Fruit fly (Drosophila melanogaster): ENCODE data around the gene fax.

The fax gene

dm6 chr3L:16385880-16386584, 25.6 kb downstream of the fax start, which contains the start of the genes Agpat3 and RAF2 (continued):
- no peak for TF ChIP-seq CG8319 (GFP tag; optimal IDR thresholded peaks at IDR 0.05)
- TF ChIP-seq Smox (GFP tag; optimal IDR thresholded peaks at IDR 0.05) = no peak
- peak; percentile 49 for TF ChIP-seq CG11902 (GFP tag; optimal IDR thresholded peaks at IDR 0.05)
- TF ChIP-seq Sox102F (GFP tag; optimal IDR thresholded peaks at IDR 0.05) = no peak
- TF ChIP-seq Hr4 (GFP tag; optimal IDR thresholded peaks at IDR 0.05) = peak; percentile 37
- peak; percentile 42 for TF ChIP-seq Hr39 (GFP tag; optimal IDR thresholded peaks at IDR 0.05)
- TF ChIP-seq eg (GFP tag; IDR thresholded peaks at IDR 0.05) = peak; percentile 59; the same call in 1 of the 3 replicates
- TF ChIP-seq CG4318 (GFP tag; optimal IDR thresholded peaks at IDR 0.05) = peak; percentile 12
- no peak for TF ChIP-seq Blimp-1 (GFP tag; optimal IDR thresholded peaks at IDR 0.05)
- no peak for TF ChIP-seq fkh (GFP tag; optimal IDR thresholded peaks at IDR 0.05)
- TF ChIP-seq CG15336 (GFP tag; IDR thresholded peaks at IDR 0.05) = peak; percentile 23; the same call in 1 of the 2 replicates
- peak; percentile 30 for TF ChIP-seq CG34406 (GFP tag; optimal IDR thresholded peaks at IDR 0.05)
- TF ChIP-seq ss (GFP tag; optimal IDR thresholded peaks at IDR 0.05) = no peak
- TF ChIP-seq fd85E (GFP tag; optimal IDR thresholded peaks at IDR 0.05) = no peak
- no peak for TF ChIP-seq vri (GFP tag; optimal IDR thresholded peaks at IDR 0.05)
- 0 out of 3 replicates have a peak, but pooled peaks have one; percentile 40 for TF ChIP-seq CG6163 (GFP tag; IDR thresholded peaks at IDR 0.05)
- TF ChIP-seq Met (GFP tag; optimal IDR thresholded peaks at IDR 0.05) = peak; percentile 20
- TF ChIP-seq Sox15 (GFP tag; optimal IDR thresholded peaks at IDR 0.05) = peak; percentile 54
- no peak for TF ChIP-seq CG6276 (GFP tag; optimal IDR thresholded peaks at IDR 0.05)
- TF ChIP-seq Eip78C (GFP tag) = peak; percentile 44
- peak; percentile 12 for TF ChIP-seq CG6792 (GFP tag; optimal IDR thresholded peaks at IDR 0.05)
- 0 out of 3 replicates have a peak, but pooled peaks have one; percentile 29 for TF ChIP-seq CG8119 (GFP tag; IDR thresholded peaks at IDR 0.05)
- no peak for TF ChIP-seq dac (GFP tag; optimal IDR thresholded peaks at IDR 0.05)
- peak; percentile 63 for TF ChIP-seq acj6 (GFP tag; optimal IDR thresholded peaks at IDR 0.05)

- no peak for TF ChIP-seq CG6792 (GFP tag; optimal IDR thresholded peaks at IDR 0.05)
- no peak; the same call in 1 of the 2 replicates for TF ChIP-seq CG15336 (GFP tag; IDR thresholded peaks at IDR 0.05)
- TF ChIP-seq CG6276 (GFP tag; optimal IDR thresholded peaks at IDR 0.05) = peak; percentile 19
- TF ChIP-seq CG8319 (GFP tag; optimal IDR thresholded peaks at IDR 0.05) = peak; percentile 88
- TF ChIP-seq CG10631 (GFP tag; optimal IDR thresholded peaks at IDR 0.05) = no peak
- TF ChIP-seq svp (GFP tag) = peak; percentile 86
- no peak for TF ChIP-seq Ets21C (GFP tag; optimal IDR thresholded peaks at IDR 0.05)
- TF ChIP-seq CG3919 (GFP tag; optimal IDR thresholded peaks at IDR 0.05) = no peak
- TF ChIP-seq Eip93F (GFP tag; optimal IDR thresholded peaks at IDR 0.05) = no peak
- TF ChIP-seq CG16779 (tag; optimal IDR thresholded peaks at IDR 0.05) = peak; percentile 68
- no peak for TF ChIP-seq cyc (GFP tag; optimal IDR thresholded peaks at IDR 0.05)
- TF ChIP-seq Lpt (GFP tag; optimal IDR thresholded peaks at IDR 0.05) = no peak
- TF ChIP-seq CG10669 (GFP tag; optimal IDR thresholded peaks at IDR 0.05) = no peak
- TF ChIP-seq CG9139 (GFP tag; optimal IDR thresholded peaks at IDR 0.05) = peak; percentile 37
- TF ChIP-seq dsx (GFP tag; optimal IDR thresholded peaks at IDR 0.05; ENCODE audit: poor library complexity, severe bottlenecking) = peak; percentile 15
- TF ChIP-seq achi (GFP tag; optimal IDR thresholded peaks at IDR 0.05) = no peak
- peak; percentile 83 for TF ChIP-seq ss (GFP tag; optimal IDR thresholded peaks at IDR 0.05)
- TF ChIP-seq Smox (GFP tag; optimal IDR thresholded peaks at IDR 0.05) = no peak
- peak; percentile 60 for TF ChIP-seq Eip78C (GFP tag)
- TF ChIP-seq OdsH (GFP tag; optimal IDR thresholded peaks at IDR 0.05) = no peak
- TF ChIP-seq CG6163 (GFP tag; IDR thresholded peaks at IDR 0.05) = no peak
- TF ChIP-seq CG4318 (GFP tag; optimal IDR thresholded peaks at IDR 0.05) = no peak
- TF ChIP-seq Blimp-1 (GFP tag; optimal IDR thresholded peaks at IDR 0.05) = no peak
- no peak for TF ChIP-seq fd59A (GFP tag; optimal IDR thresholded peaks at IDR 0.05)
- TF ChIP-seq CG8119 (GFP tag; IDR thresholded peaks at IDR 0.05) = peak; percentile 33; the same call in 1 of the 3 replicates
- TF ChIP-seq Sox15 (GFP tag; optimal IDR thresholded peaks at IDR 0.05) = no peak
- TF ChIP-seq CG7368 (GFP tag; optimal IDR thresholded peaks at IDR 0.05) = no peak
- no peak for TF ChIP-seq Ets96B (tag; optimal IDR thresholded peaks at IDR 0.05)
- TF ChIP-seq eg (GFP tag; IDR thresholded peaks at IDR 0.05) = no peak
- TF ChIP-seq fd85E (GFP tag; optimal IDR thresholded peaks at IDR 0.05) = no peak
- peak; percentile 84 for TF ChIP-seq vri (GFP tag; optimal IDR thresholded peaks at IDR 0.05)
- no peak for TF ChIP-seq Hr4 (GFP tag; optimal IDR thresholded peaks at IDR 0.05)
- peak; percentile 47 for TF ChIP-seq CG6808 (GFP tag; optimal IDR thresholded peaks at IDR 0.05)
- peak; percentile 36 for TF ChIP-seq fkh (GFP tag; optimal IDR thresholded peaks at IDR 0.05)
- TF ChIP-seq pdm3 (GFP tag; optimal IDR thresholded peaks at IDR 0.05) = no peak
- no peak for TF ChIP-seq salr (GFP tag; optimal IDR thresholded peaks at IDR 0.05)
- TF ChIP-seq CG11762 (GFP tag; optimal IDR thresholded peaks at IDR 0.05; ENCODE audit: insufficient read depth) = no peak
- no peak for TF ChIP-seq CG34406 (GFP tag; optimal IDR thresholded peaks at IDR 0.05)
- TF ChIP-seq Hr39 (GFP tag; optimal IDR thresholded peaks at IDR 0.05) = no peak
These were observed 26.3 kb downstream of the fax start for dm6 chr3L:16385252-16385879.
